Worm (Caenorhabditis elegans) whole organism, L4 larva: ENCODE results near the gene F46C3.7.

Experiments used
- D1046.2 ChIP-seq: fragments of 200-800 bp; sonication (Bioruptor generic); IDR thresholded peaks from 2 replicates; pipeline ENCODE4 v1.3.6; 2022; ENCODE audit warnings: missing genetic modification characterization, missing compliant biosample characterization
- F10B5.3 ChIP-seq: sonication (generic microtip); optimal IDR thresholded peaks from 2 replicates; lab custom pipeline; 2016; ENCODE audit warnings: mild to moderate bottlenecking, missing genetic modification characterization, missing compliant biosample characterization
- F26F4.8 ChIP-seq: fragments of 200-800 bp; sonication (Bioruptor generic); conservative IDR thresholded peaks from 2 replicates; pipeline ENCODE4 v1.3.6; 2022; ENCODE audit warnings: missing genetic modification characterization, missing compliant biosample characterization
- F44E2.7 ChIP-seq: fragments of 200-800 bp; sonication (Bioruptor generic); IDR thresholded peaks from 2 replicates; pipeline ENCODE4 v2.1.2; 2022; ENCODE audit warnings: missing genetic modification characterization, missing compliant biosample characterization
- R02D3.7 ChIP-seq: fragments of 150-350 bp; sonication (generic microtip); optimal IDR thresholded peaks from 3 replicates; lab custom pipeline; 2014; ENCODE audit warnings: missing biosample characterization, missing genetic modification characterization
- T20F7.1 ChIP-seq: fragments of 200-800 bp; sonication (Bioruptor generic); optimal IDR thresholded peaks from 2 replicates; lab custom pipeline; 2018; ENCODE audit warnings: mild to moderate bottlenecking, missing genetic modification characterization, missing compliant biosample characterization
- T26A8.4 ChIP-seq: fragments of 200-800 bp; sonication (Bioruptor generic); IDR thresholded peaks from 2 replicates; pipeline ENCODE4 v1.3.6; 2022; ENCODE audit warnings: missing genetic modification characterization, missing compliant biosample characterization
- Y48G9A.11 ChIP-seq: fragments of 200-800 bp; sonication (Bioruptor generic); IDR thresholded peaks from 2 replicates; pipeline ENCODE4 v1.3.6; 2022; ENCODE audit warnings: missing genetic modification reagents, missing genetic modification characterization, missing compliant biosample characterization
- Y5F2A.4 ChIP-seq: fragments of 200-800 bp; sonication (Bioruptor generic); optimal IDR thresholded peaks from 2 replicates; lab custom pipeline; 2018; ENCODE audit warnings: mild to moderate bottlenecking, missing genetic modification characterization, missing compliant biosample characterization
- Y75B8A.6 ChIP-seq: fragments of 200-800 bp; sonication (Bioruptor generic); IDR thresholded peaks from 2 replicates; pipeline ENCODE4 v1.3.6; 2022; ENCODE audit warnings: missing genetic modification reagents, missing genetic modification characterization, missing compliant biosample characterization
- ZK546.5 ChIP-seq, 2 experiments: sonication (generic microtip); optimal IDR thresholded peaks; 2 replicates each; lab custom pipeline; 2017; ENCODE audit warnings: missing biosample characterization in 2 of 2, missing genetic modification characterization in 2 of 2
- aly-2 ChIP-seq: sonication (generic microtip); optimal IDR thresholded peaks from 2 replicates; lab custom pipeline; 2018; ENCODE audit warnings: missing biosample characterization, missing genetic modification characterization
- arid-1 ChIP-seq: fragments of 200-800 bp; sonication (Bioruptor generic); conservative IDR thresholded peaks from 2 replicates; pipeline ENCODE4 v1.3.6; 2022; ENCODE audit warnings: missing genetic modification reagents, missing genetic modification characterization, missing compliant biosample characterization
- attf-4 ChIP-seq: sonication (generic microtip); optimal IDR thresholded peaks from 3 replicates; lab custom pipeline; 2017; ENCODE audit warnings: missing biosample characterization, missing genetic modification characterization
- ceh-20 ChIP-seq: fragments of 200-800 bp; sonication (Bioruptor generic); IDR thresholded peaks from 2 replicates; pipeline ENCODE4 v1.3.6; 2022; ENCODE audit warnings: missing genetic modification reagents, missing genetic modification characterization, missing compliant biosample characterization
- ceh-28 ChIP-seq: fragments of 150-350 bp; optimal IDR thresholded peaks from 2 replicates; lab custom pipeline; 2014; ENCODE audit warnings: missing biosample characterization, missing genetic modification reagents, missing genetic modification characterization
- ceh-62 ChIP-seq: sonication (generic microtip); optimal IDR thresholded peaks from 2 replicates; lab custom pipeline; 2017; ENCODE audit warnings: missing biosample characterization, missing genetic modification characterization
- ceh-82 ChIP-seq: sonication (generic microtip); optimal IDR thresholded peaks from 2 replicates; lab custom pipeline; 2017; ENCODE audit warnings: missing biosample characterization, missing genetic modification characterization
- ces-1 ChIP-seq: fragments of 150-350 bp; sonication (generic microtip); optimal IDR thresholded peaks from 4 replicates; lab custom pipeline; 2014; ENCODE audit warnings: missing biosample characterization, missing genetic modification reagents, missing genetic modification characterization
- cey-2 ChIP-seq: sonication (generic microtip); optimal IDR thresholded peaks from 3 replicates; lab custom pipeline; 2017; ENCODE audit warnings: missing genetic modification characterization, mild to moderate bottlenecking, missing compliant biosample characterization, antibody characterized with exemption, borderline replicate concordance; ENCODE audit not compliant: insufficient read depth
- daf-16 ChIP-seq, 3 experiments: sonication (generic microtip); optimal IDR thresholded peaks; 2 replicates each; lab custom pipeline; 2016 to 2017; ENCODE audit warnings: missing genetic modification characterization in 3 of 3, missing genetic modification reagents in 3 of 3, mild to moderate bottlenecking in 2 of 3, missing compliant biosample characterization in 2 of 3, missing biosample characterization in 1 of 3, moderate library complexity in 1 of 3
- daf-19 ChIP-seq: fragments of 200-800 bp; sonication (Bioruptor generic); conservative IDR thresholded peaks from 2 replicates; pipeline ENCODE4 v1.3.6; 2022; ENCODE audit warnings: missing genetic modification characterization, missing compliant biosample characterization
- dmd-6 ChIP-seq: fragments of 200-800 bp; sonication (Bioruptor generic); IDR thresholded peaks from 2 replicates; pipeline ENCODE4 v1.3.6; 2022; ENCODE audit warnings: missing genetic modification reagents, missing genetic modification characterization, missing compliant biosample characterization
- dmd-9 ChIP-seq: fragments of 200-800 bp; sonication (Bioruptor generic); IDR thresholded peaks from 2 replicates; pipeline ENCODE4 v1.3.6; 2022; ENCODE audit warnings: missing genetic modification reagents, missing genetic modification characterization, missing compliant biosample characterization
- dpl-1 ChIP-seq: fragments of 150-350 bp; optimal IDR thresholded peaks from 2 replicates; lab custom pipeline; 2014; ENCODE audit warnings: missing biosample characterization, missing genetic modification reagents, missing genetic modification characterization
- dve-1 ChIP-seq: sonication (generic microtip); optimal IDR thresholded peaks from 2 replicates; lab custom pipeline; 2017; ENCODE audit warnings: antibody characterized with exemption, mild to moderate bottlenecking, missing genetic modification characterization, missing compliant biosample characterization; ENCODE audit not compliant: insufficient read depth
- gei-8 ChIP-seq: fragments of 200-800 bp; sonication (Bioruptor generic); optimal IDR thresholded peaks from 2 replicates; lab custom pipeline; 2018; ENCODE audit warnings: mild to moderate bottlenecking, missing genetic modification characterization, missing compliant biosample characterization
- jun-1 ChIP-seq: fragments of 150-350 bp; optimal IDR thresholded peaks from 2 replicates; lab custom pipeline; 2014; ENCODE audit warnings: missing biosample characterization, missing genetic modification reagents, missing genetic modification characterization
- lim-7 ChIP-seq: fragments of 200-800 bp; sonication (Bioruptor generic); IDR thresholded peaks from 2 replicates; pipeline ENCODE4 v1.3.6; 2022; ENCODE audit warnings: missing genetic modification characterization, missing compliant biosample characterization
- lin-1 ChIP-seq: fragments of 200-800 bp; sonication (Bioruptor generic); IDR thresholded peaks from 2 replicates; pipeline ENCODE4 v1.3.6; 2022; ENCODE audit warnings: missing genetic modification reagents, missing genetic modification characterization, missing compliant biosample characterization
- lin-38 ChIP-seq: fragments of 200-800 bp; sonication (Bioruptor generic); IDR thresholded peaks from 2 replicates; pipeline ENCODE4 v1.3.6; 2022; ENCODE audit warnings: missing genetic modification reagents, missing genetic modification characterization, missing compliant biosample characterization
- lin-39 ChIP-seq: fragments of 150-350 bp; optimal IDR thresholded peaks from 2 replicates; lab custom pipeline; 2014; ENCODE audit warnings: missing biosample characterization, missing genetic modification reagents, missing genetic modification characterization
- lir-3 ChIP-seq: sonication (generic microtip); optimal IDR thresholded peaks from 2 replicates; lab custom pipeline; 2016; ENCODE audit warnings: mild to moderate bottlenecking, missing genetic modification characterization, missing compliant biosample characterization
- madf-5 ChIP-seq, 2 experiments: fragments of 200-800 bp; sonication (Bioruptor generic); IDR thresholded peaks; 2 replicates each; pipeline ENCODE4 v1.3.6; 2022; ENCODE audit warnings: missing compliant biosample characterization in 2 of 2, missing genetic modification characterization in 2 of 2
- madf-9 ChIP-seq: fragments of 200-800 bp; sonication (Bioruptor generic); conservative IDR thresholded peaks from 2 replicates; pipeline ENCODE4 v1.3.6; 2022; ENCODE audit warnings: missing genetic modification reagents, missing genetic modification characterization, missing compliant biosample characterization
- mdt-29 ChIP-seq: fragments of 200-800 bp; sonication (Bioruptor generic); IDR thresholded peaks from 2 replicates; pipeline ENCODE4 v1.3.6; 2022; ENCODE audit warnings: missing genetic modification reagents, missing genetic modification characterization, missing compliant biosample characterization
- mxl-2 ChIP-seq: fragments of 200-800 bp; sonication (Bioruptor generic); conservative IDR thresholded peaks from 2 replicates; pipeline ENCODE4 v1.3.6; 2022; ENCODE audit warnings: missing genetic modification reagents, missing genetic modification characterization, missing compliant biosample characterization
- nhr-11 ChIP-seq: fragments of 150-350 bp; optimal IDR thresholded peaks from 2 replicates; lab custom pipeline; 2014; ENCODE audit warnings: missing biosample characterization, missing genetic modification characterization
- nhr-111 ChIP-seq: fragments of 200-800 bp; sonication (Bioruptor generic); optimal IDR thresholded peaks from 2 replicates; lab custom pipeline; 2018; ENCODE audit warnings: mild to moderate bottlenecking, missing genetic modification characterization, missing compliant biosample characterization
- nhr-28 ChIP-seq: fragments of 150-350 bp; optimal IDR thresholded peaks from 2 replicates; lab custom pipeline; 2014; ENCODE audit warnings: missing biosample characterization, missing genetic modification characterization
- nhr-42 ChIP-seq: fragments of 200-800 bp; sonication (Bioruptor generic); IDR thresholded peaks from 2 replicates; pipeline ENCODE4 v1.3.6; 2022; ENCODE audit warnings: missing genetic modification characterization, missing compliant biosample characterization
- nhr-77 ChIP-seq: fragments of 150-350 bp; optimal IDR thresholded peaks from 2 replicates; lab custom pipeline; 2014; ENCODE audit warnings: missing biosample characterization, missing genetic modification characterization
- spr-1 ChIP-seq: sonication (generic microtip); optimal IDR thresholded peaks from 2 replicates; lab custom pipeline; 2016; ENCODE audit warnings: mild to moderate bottlenecking, missing genetic modification characterization, missing compliant biosample characterization
- unc-130 ChIP-seq: sonication (generic microtip); optimal IDR thresholded peaks from 2 replicates; lab custom pipeline; 2016; ENCODE audit warnings: missing genetic modification reagents, missing genetic modification characterization, missing compliant biosample characterization
- unc-62 ChIP-seq, 3 experiments: fragments of 150-350 bp in 1 of 3; sonication (generic microtip); optimal IDR thresholded peaks in 2 of 3; peaks in 1 of 3; 1 replicate in 1 of 3; 2 replicates in 2 of 3; lab custom pipeline; 2014 to 2017; ENCODE audit warnings: missing biosample characterization in 3 of 3, missing genetic modification characterization in 3 of 3, missing genetic modification reagents in 3 of 3, missing genotype in 1 of 3
- vab-7 ChIP-seq: fragments of 200-800 bp; sonication (Bioruptor generic); IDR thresholded peaks from 2 replicates; pipeline ENCODE4 v1.3.6; 2022; ENCODE audit warnings: missing genetic modification reagents, missing genetic modification characterization, missing compliant biosample characterization
- zfp-3 ChIP-seq: fragments of 200-800 bp; sonication (Bioruptor generic); conservative IDR thresholded peaks from 2 replicates; pipeline ENCODE4 v1.3.6; 2022; ENCODE audit warnings: missing genetic modification reagents, missing genetic modification characterization, missing compliant biosample characterization
- zip-11 ChIP-seq: fragments of 200-800 bp; sonication (Bioruptor generic); IDR thresholded peaks from 2 replicates; pipeline ENCODE4 v1.3.6; 2022; ENCODE audit warnings: missing genetic modification characterization, missing compliant biosample characterization
- zip-2 ChIP-seq: fragments of 150-350 bp; optimal IDR thresholded peaks from 2 replicates; lab custom pipeline; 2014; ENCODE audit warnings: missing biosample characterization, missing genetic modification characterization
- ztf-11 ChIP-seq: fragments of 150-350 bp; optimal IDR thresholded peaks from 2 replicates; lab custom pipeline; 2014; ENCODE audit warnings: missing biosample characterization, missing genetic modification characterization
- ztf-7 ChIP-seq: fragments of 150-350 bp; optimal IDR thresholded peaks from 2 replicates; lab custom pipeline; 2014; ENCODE audit warnings: missing biosample characterization, missing genetic modification characterization

The F46C3.7 gene

ce11 chrX:11465215-11465614 is 25.4 kb downstream of the F46C3.7 start, which contains the start of gene lin-14 (continued):
- no peak for TF ChIP-seq zfp-3 (GFP tag; lab: Robert Waterston, UW)
- TF ChIP-seq madf-9 (GFP tag; lab: Robert Waterston, UW), result 0 out of 2 replicates have a peak, but pooled peaks have one; percentile 31
- no peak for TF ChIP-seq ztf-7 (tag; lab: Kevin White, UChicago)
- peak in 1 of 2 experiments; percentile 27 for TF ChIP-seq daf-16 (GFP tag; optimal IDR thresholded peaks at IDR 0.05; lab: Kevin White, UChicago)
- TF ChIP-seq daf-16 (tag; optimal IDR thresholded peaks at IDR 0.05; lab: Kevin White, UChicago), result peak; percentile 13
- no peak for TF ChIP-seq lir-3 (tag; lab: Kevin White, UChicago)
- TF ChIP-seq lim-7, result no peak
- no peak for TF ChIP-seq gei-8 (GFP tag; lab: Kevin White, UChicago)
- TF ChIP-seq dmd-6 (GFP tag; lab: Robert Waterston, UW), result peak; percentile 45; the same call in 1 of the 2 replicates
- no peak for TF ChIP-seq R02D3.7 (tag; lab: Kevin White, UChicago)
- TF ChIP-seq arid-1 (GFP tag; lab: Robert Waterston, UW), result no peak
- no peak for TF ChIP-seq unc-62 (GFP tag; optimal IDR thresholded peaks at IDR 0.05 in 1 of 2; lab: Kevin White, UChicago)
- TF ChIP-seq unc-62 (tag; optimal IDR thresholded peaks at IDR 0.05; lab: Kevin White, UChicago), result no peak
- no peak for TF ChIP-seq daf-19 (GFP tag; lab: Robert Waterston, UW)
- peak; percentile 76 for TF ChIP-seq dve-1 (tag; lab: Kevin White, UChicago)
- TF ChIP-seq nhr-111 (GFP tag; lab: Kevin White, UChicago), result no peak
- TF ChIP-seq F44E2.7 (GFP tag; lab: Robert Waterston, UW), result no peak
- TF ChIP-seq aly-2, result no peak
- no peak for TF ChIP-seq Y48G9A.11 (GFP tag; lab: Robert Waterston, UW)
- TF ChIP-seq dpl-1 (GFP tag; lab: Kevin White, UChicago), result peak; percentile 29
- no peak for TF ChIP-seq madf-5 (GFP tag; IDR thresholded peaks at IDR 0.05; lab: Robert Waterston, UW)
- TF ChIP-seq lin-38 (GFP tag; lab: Robert Waterston, UW), result peak; percentile 16; the same call in 1 of the 2 replicates
- TF ChIP-seq spr-1, result peak; percentile 1
- TF ChIP-seq ceh-20 (GFP tag; lab: Robert Waterston, UW), result no peak
- no peak for TF ChIP-seq jun-1 (tag; lab: Kevin White, UChicago)
- TF ChIP-seq Y75B8A.6 (GFP tag; lab: Robert Waterston, UW), result no peak
- TF ChIP-seq zip-2 (tag; lab: Kevin White, UChicago), result no peak
- no peak for TF ChIP-seq F10B5.3 (tag; lab: Kevin White, UChicago)
- peak; percentile 49 for TF ChIP-seq attf-4 (tag; lab: Kevin White, UChicago)
- no peak for TF ChIP-seq nhr-42
- TF ChIP-seq ZK546.5 (tag; optimal IDR thresholded peaks at IDR 0.05; lab: Kevin White, UChicago), result no peak
- 0 out of 2 replicates have a peak, but pooled peaks have one; percentile 9 for TF ChIP-seq lin-1 (GFP tag; lab: Robert Waterston, UW)
- TF ChIP-seq T26A8.4 (GFP tag; lab: Robert Waterston, UW), result 0 out of 2 replicates have a peak, but pooled peaks have one; percentile 45
- peak; percentile 79 for TF ChIP-seq nhr-28 (tag; lab: Kevin White, UChicago)
- no peak for TF ChIP-seq ceh-82 (tag; lab: Kevin White, UChicago)
- TF ChIP-seq Y5F2A.4 (GFP tag; lab: Kevin White, UChicago), result no peak
- no peak for TF ChIP-seq unc-130 (GFP tag; lab: Kevin White, UChicago)
- no peak for TF ChIP-seq cey-2 (tag; lab: Kevin White, UChicago)
- no peak for TF ChIP-seq ceh-28
- TF ChIP-seq mdt-29 (GFP tag; lab: Robert Waterston, UW), result no peak
- no peak for TF ChIP-seq ztf-11 (tag; lab: Kevin White, UChicago)
- no peak for TF ChIP-seq mxl-2 (GFP tag; lab: Robert Waterston, UW)
- TF ChIP-seq nhr-77 (tag; lab: Kevin White, UChicago), result no peak
- no peak for TF ChIP-seq ces-1 (GFP tag; lab: Kevin White, UChicago)
- TF ChIP-seq vab-7 (GFP tag; lab: Robert Waterston, UW), result no peak
- no peak for TF ChIP-seq T20F7.1
- TF ChIP-seq ceh-62 (tag; lab: Kevin White, UChicago), result no peak
- TF ChIP-seq dmd-9 (GFP tag; lab: Robert Waterston, UW), result no peak
- no peak for TF ChIP-seq zip-11
- TF ChIP-seq nhr-11 (tag; lab: Kevin White, UChicago), result peak; percentile 12
- 0 out of 2 replicates have a peak, but pooled peaks have one; percentile 35 for TF ChIP-seq D1046.2 (GFP tag; lab: Robert Waterston, UW)
- TF ChIP-seq F26F4.8, result no peak
- TF ChIP-seq lin-39 (tag; lab: Kevin White, UChicago), result no peak
